Worm (Caenorhabditis elegans) whole organism, L3 larva: ENCODE measurements around the gene F14H12.6.

Experiments
- aly-2 ChIP-seq: fragments of 150-350 bp; optimal IDR thresholded peaks from 2 replicates; lab custom pipeline; 2014; ENCODE audit warnings: missing biosample characterization, missing genetic modification characterization
- ama-1 ChIP-seq: fragments of 150-350 bp; optimal IDR thresholded peaks from 2 replicates; lab custom pipeline; 2018
- elt-1 ChIP-seq: fragments of 150-350 bp; optimal IDR thresholded peaks from 2 replicates; lab custom pipeline; 2014; ENCODE audit warnings: missing biosample characterization, missing genetic modification characterization
- nfya-1 ChIP-seq: sonication (generic microtip); optimal IDR thresholded peaks from 2 replicates; lab custom pipeline; 2017; ENCODE audit warnings: missing genetic modification characterization, mild to moderate bottlenecking, missing compliant biosample characterization, antibody characterized with exemption, moderate library complexity; ENCODE audit not compliant: insufficient read depth
- nhr-76 ChIP-seq: fragments of 150-350 bp; sonication (generic microtip); optimal IDR thresholded peaks from 5 replicates; lab custom pipeline; 2014; ENCODE audit warnings: missing biosample characterization, missing genetic modification characterization
- pha-4 ChIP-seq: fragments of 150-350 bp; optimal IDR thresholded peaks from 2 replicates; lab custom pipeline; 2014; ENCODE audit warnings: missing biosample characterization, missing genetic modification reagents, missing genetic modification characterization
- skn-1 ChIP-seq: fragments of 150-350 bp; optimal IDR thresholded peaks from 2 replicates; lab custom pipeline; 2014; ENCODE audit warnings: missing biosample characterization, missing genetic modification characterization
- snpc-4 ChIP-seq: fragments of 150-350 bp; optimal IDR thresholded peaks from 2 replicates; lab custom pipeline; 2014; ENCODE audit warnings: missing biosample characterization, missing genetic modification characterization
- unc-39 ChIP-seq: sonication (generic microtip); optimal IDR thresholded peaks from 4 replicates; lab custom pipeline; 2017; ENCODE audit warnings: missing biosample characterization, missing genetic modification characterization
- unc-62 ChIP-seq: fragments of 150-350 bp; sonication (generic microtip); optimal IDR thresholded peaks from 4 replicates; lab custom pipeline; 2014; ENCODE audit warnings: missing biosample characterization, missing genetic modification reagents, missing genetic modification characterization
- zag-1 ChIP-seq: fragments of 150-350 bp; optimal IDR thresholded peaks from 2 replicates; lab custom pipeline; 2014; ENCODE audit warnings: missing biosample characterization, missing genetic modification characterization
- ztf-11 ChIP-seq: fragments of 150-350 bp; optimal IDR thresholded peaks from 2 replicates; lab custom pipeline; 2014; ENCODE audit warnings: missing biosample characterization, missing genetic modification characterization
- ztf-4 ChIP-seq: fragments of 150-350 bp; optimal IDR thresholded peaks from 2 replicates; lab custom pipeline; 2014; ENCODE audit warnings: missing biosample characterization, missing genetic modification characterization

ce11 chrX:4343915-4344314, 13.5 kb downstream of the F14H12.6 start, which contains the start of gene F14H12.3:
- no peak for TF ChIP-seq unc-39
- no peak for TF ChIP-seq aly-2 (tag; lab: Kevin White, UChicago)
- no peak for TF ChIP-seq ztf-11 (tag; lab: Kevin White, UChicago)
- TF ChIP-seq skn-1 (tag; lab: Kevin White, UChicago) = no peak
- TF ChIP-seq elt-1 (tag; lab: Kevin White, UChicago) = no peak
- TF ChIP-seq nhr-76 (tag; lab: Kevin White, UChicago) = no peak
- TF ChIP-seq unc-62 (GFP tag; lab: Kevin White, UChicago) = no peak
- TF ChIP-seq snpc-4 (tag; lab: Kevin White, UChicago) = no peak
- TF ChIP-seq ama-1 (lab: Kevin White, UChicago) = no peak
- TF ChIP-seq zag-1 (tag; lab: Kevin White, UChicago) = no peak
- no peak for TF ChIP-seq nfya-1
- TF ChIP-seq ztf-4 = no peak
- no peak for TF ChIP-seq pha-4 (tag; lab: Kevin White, UChicago)
